Fruit fly (Drosophila melanogaster): ENCODE data around the gene kud.

The kud gene

dm6 chr3L:16840540-16840939, 4.3 kb downstream of the kud start:
- TF ChIP-seq CG32006 (GFP tag; optimal IDR thresholded peaks at IDR 0.05), result no peak
- no peak for TF ChIP-seq Hr39 (GFP tag; optimal IDR thresholded peaks at IDR 0.05)
- no peak for TF ChIP-seq esn (GFP tag; optimal IDR thresholded peaks at IDR 0.05)
- TF ChIP-seq CG31627 (GFP tag; optimal IDR thresholded peaks at IDR 0.05), result no peak
- no peak for TF ChIP-seq CG9139 (GFP tag; optimal IDR thresholded peaks at IDR 0.05)
- no peak for TF ChIP-seq CG7368 (GFP tag; optimal IDR thresholded peaks at IDR 0.05)
- no peak for TF ChIP-seq Sox102F (GFP tag; optimal IDR thresholded peaks at IDR 0.05)
- TF ChIP-seq acj6 (GFP tag; optimal IDR thresholded peaks at IDR 0.05), result no peak
- no peak for TF ChIP-seq OdsH (GFP tag; optimal IDR thresholded peaks at IDR 0.05)
- no peak for TF ChIP-seq vri (GFP tag; optimal IDR thresholded peaks at IDR 0.05)
- no peak for TF ChIP-seq dsx (GFP tag; optimal IDR thresholded peaks at IDR 0.05; ENCODE audit: poor library complexity, severe bottlenecking)
- no peak for TF ChIP-seq CG6792 (GFP tag; optimal IDR thresholded peaks at IDR 0.05)
- TF ChIP-seq spab (GFP tag; optimal IDR thresholded peaks at IDR 0.05), result peak; percentile 16
- peak; percentile 7 for TF ChIP-seq pdm3 (GFP tag; optimal IDR thresholded peaks at IDR 0.05)
- no peak for TF ChIP-seq Blimp-1 (GFP tag; optimal IDR thresholded peaks at IDR 0.05)
- TF ChIP-seq Sox15 (GFP tag; optimal IDR thresholded peaks at IDR 0.05), result no peak
- TF ChIP-seq lz (GFP tag; optimal IDR thresholded peaks at IDR 0.05), result no peak
- TF ChIP-seq CG4318 (GFP tag; optimal IDR thresholded peaks at IDR 0.05), result no peak
- no peak for TF ChIP-seq CG1621 (tag; optimal IDR thresholded peaks at IDR 0.05)
- TF ChIP-seq CG10631 (GFP tag; optimal IDR thresholded peaks at IDR 0.05), result no peak
- peak; percentile 5 for TF ChIP-seq CG6808 (GFP tag; optimal IDR thresholded peaks at IDR 0.05)
- TF ChIP-seq fd59A (GFP tag; optimal IDR thresholded peaks at IDR 0.05), result no peak
- no peak for TF ChIP-seq Hr4 (GFP tag; optimal IDR thresholded peaks at IDR 0.05)
- TF ChIP-seq CG8119 (GFP tag; IDR thresholded peaks at IDR 0.05), result no peak
- no peak for TF ChIP-seq topi (GFP tag; optimal IDR thresholded peaks at IDR 0.05)
- TF ChIP-seq cyc (GFP tag; optimal IDR thresholded peaks at IDR 0.05), result no peak
- peak; percentile 66 for TF ChIP-seq Eip78C (GFP tag)
- TF ChIP-seq Hr38 (GFP tag; optimal IDR thresholded peaks at IDR 0.05), result no peak
- no peak for TF ChIP-seq Lpt (GFP tag; optimal IDR thresholded peaks at IDR 0.05)
- TF ChIP-seq ss (GFP tag; optimal IDR thresholded peaks at IDR 0.05), result peak in 1 of 2 experiments; percentile 22
- no peak for TF ChIP-seq CG34406 (GFP tag; optimal IDR thresholded peaks at IDR 0.05)
- TF ChIP-seq CG3032 (tag; optimal IDR thresholded peaks at IDR 0.05), result peak; percentile 5
- TF ChIP-seq net (GFP tag; optimal IDR thresholded peaks at IDR 0.05), result no peak
- no peak for TF ChIP-seq Sox14 (GFP tag; optimal IDR thresholded peaks at IDR 0.05)
- TF ChIP-seq CG3919 (GFP tag; optimal IDR thresholded peaks at IDR 0.05), result no peak
- TF ChIP-seq CG8632 (GFP tag; optimal IDR thresholded peaks at IDR 0.05), result peak; percentile 3
- TF ChIP-seq Eip75B (GFP tag; optimal IDR thresholded peaks at IDR 0.05), result no peak

dm6 chr3L:16836732-16837131, 8.1 kb downstream of the kud start:
- TF ChIP-seq Smox (GFP tag; optimal IDR thresholded peaks at IDR 0.05) (no peak), CG1621 (tag; optimal IDR thresholded peaks at IDR 0.05) (no peak), esn (GFP tag; optimal IDR thresholded peaks at IDR 0.05) (no peak), CG8319 (GFP tag; optimal IDR thresholded peaks at IDR 0.05) (no peak), Sox14 (GFP tag; optimal IDR thresholded peaks at IDR 0.05) (no peak), fd59A (GFP tag; optimal IDR thresholded peaks at IDR 0.05) (no peak), CG6792 (GFP tag; optimal IDR thresholded peaks at IDR 0.05) (no peak), cyc (GFP tag; optimal IDR thresholded peaks at IDR 0.05) (no peak)

- TF ChIP-seq OdsH (GFP tag; optimal IDR thresholded peaks at IDR 0.05) (no peak), CG3919 (GFP tag; optimal IDR thresholded peaks at IDR 0.05) (no peak), Eip75B (GFP tag; optimal IDR thresholded peaks at IDR 0.05) (peak; percentile 27), CG8119 (GFP tag; IDR thresholded peaks at IDR 0.05) (no peak), CG6854 (GFP tag; optimal IDR thresholded peaks at IDR 0.05) (no peak), Lpt (GFP tag; optimal IDR thresholded peaks at IDR 0.05) (no peak), Blimp-1 (GFP tag; optimal IDR thresholded peaks at IDR 0.05) (peak; percentile 34)
Measured at dm6 chr3L:16829983-16830382, 14.8 kb downstream of the kud start.
